Worm (Caenorhabditis elegans): Measurements from ENCODE around the gene ptp-5.2.

- TF ChIP-seq hlh-13 (GFP tag; optimal IDR thresholded peaks at IDR 0.05) (no peak), fax-1 (tag; optimal IDR thresholded peaks at IDR 0.05) (no peak), fkh-6 (tag; optimal IDR thresholded peaks at IDR 0.05) (no peak), ahr-1 (tag; optimal IDR thresholded peaks at IDR 0.05) (no peak), lim-6 (tag; optimal IDR thresholded peaks at IDR 0.05) (no peak), hlh-8 (tag; optimal IDR thresholded peaks at IDR 0.05) (no peak), ets-4 (tag; optimal IDR thresholded peaks at IDR 0.05) (no peak), K09A11.1 (tag; optimal IDR thresholded peaks at IDR 0.05; ENCODE audit: insufficient read depth) (no peak), dmd-4 (tag; optimal IDR thresholded peaks at IDR 0.05; ENCODE audit: borderline replicate concordance) (no peak), ama-1 (optimal IDR thresholded peaks at IDR 0.05) (no peak), ref-2 (tag; optimal IDR thresholded peaks at IDR 0.05) (no peak), lin-11 (tag; optimal IDR thresholded peaks at IDR 0.05) (no peak)
These were observed 41.6 kb upstream of the ptp-5.2 start, which contains the start of gene Y57G11C.1142 for ce11 chrIV:14802316-14802715.
